Worm (Caenorhabditis elegans) whole organism, L3 larva: ENCODE data around the gene ndus-8.

ENCODE experiments used
- aly-2 ChIP-seq: fragments of 150-350 bp; optimal IDR thresholded peaks from 2 replicates; lab custom pipeline; 2014; ENCODE audit warnings: missing biosample characterization, missing genetic modification characterization
- ama-1 ChIP-seq: fragments of 150-350 bp; optimal IDR thresholded peaks from 2 replicates; lab custom pipeline; 2018
- fkh-10 ChIP-seq: sonication (generic microtip); optimal IDR thresholded peaks from 2 replicates; lab custom pipeline; 2017; ENCODE audit warnings: missing biosample characterization, missing genetic modification reagents, missing genetic modification characterization
- nhr-237 ChIP-seq: fragments of 150-350 bp; optimal IDR thresholded peaks from 2 replicates; lab custom pipeline; 2014; ENCODE audit warnings: missing biosample characterization, missing genetic modification characterization
- nhr-28 ChIP-seq: fragments of 150-350 bp; optimal IDR thresholded peaks from 2 replicates; lab custom pipeline; 2014; ENCODE audit warnings: missing biosample characterization, missing genetic modification characterization
- skn-1 ChIP-seq: fragments of 150-350 bp; optimal IDR thresholded peaks from 2 replicates; lab custom pipeline; 2014; ENCODE audit warnings: missing biosample characterization, missing genetic modification characterization
- tbx-2 ChIP-seq: sonication (generic microtip); optimal IDR thresholded peaks from 2 replicates; lab custom pipeline; 2016; ENCODE audit warnings: mild to moderate bottlenecking, missing genetic modification characterization, missing compliant biosample characterization
- zag-1 ChIP-seq: fragments of 150-350 bp; optimal IDR thresholded peaks from 2 replicates; lab custom pipeline; 2014; ENCODE audit warnings: missing biosample characterization, missing genetic modification characterization

- TF ChIP-seq tbx-2 (tag; lab: Kevin White, UChicago) (no peak), aly-2 (no peak), fkh-10 (GFP tag; lab: Kevin White, UChicago) (no peak), nhr-28 (no peak), skn-1 (no peak), ama-1 (no peak), nhr-237 (tag; lab: Kevin White, UChicago) (no peak), zag-1 (no peak)
Measured at ce11 chrIII:7198838-7199237, 35.2 kb downstream of the ndus-8 start, which contains the start of gene pfd-5.
